Fruit fly (Drosophila melanogaster) whole organism, pupa: Measurements from ENCODE around the gene CG8568.

Source experiments
- CG10348 ChIP-seq: fragments of 200-800 bp; sonication (Bioruptor generic); IDR thresholded peaks from 2 replicates; pipeline ENCODE4 v1.3.6; 2022; ENCODE audit warnings: missing biosample characterization, missing genetic modification characterization
- CG12605 ChIP-seq: fragments of 200-800 bp; sonication (Bioruptor generic); IDR thresholded peaks from 2 replicates; pipeline ENCODE4 v1.3.6; 2022; ENCODE audit warnings: missing biosample characterization, missing genetic modification characterization
- CG13204 ChIP-seq: fragments of 200-800 bp; sonication (Bioruptor generic); optimal IDR thresholded peaks from 2 replicates; lab custom pipeline; 2018; ENCODE audit warnings: missing biosample characterization, mild to moderate bottlenecking, missing genetic modification characterization, moderate library complexity
- CG14655 ChIP-seq: fragments of 200-800 bp; sonication (Bioruptor generic); optimal IDR thresholded peaks from 3 replicates; lab custom pipeline; 2017; ENCODE audit warnings: mild to moderate bottlenecking, missing biosample characterization, missing genetic modification reagents, missing genetic modification characterization
- CG15710 ChIP-seq: fragments of 200-800 bp; sonication (Bioruptor generic); optimal IDR thresholded peaks from 2 replicates; lab custom pipeline; 2018; ENCODE audit warnings: missing biosample characterization, mild to moderate bottlenecking, missing genetic modification characterization, moderate library complexity
- CG17806 ChIP-seq: fragments of 200-800 bp; sonication (Bioruptor generic); optimal IDR thresholded peaks from 2 replicates; lab custom pipeline; 2018; ENCODE audit warnings: missing biosample characterization, mild to moderate bottlenecking, missing genetic modification characterization, moderate library complexity
- CG32121 ChIP-seq: fragments of 200-800 bp; sonication (Bioruptor generic); IDR thresholded peaks from 2 replicates; pipeline ENCODE4 v1.3.6; 2022; ENCODE audit warnings: missing biosample characterization, missing genetic modification characterization
- CG34367 ChIP-seq: fragments of 200-800 bp; sonication (Bioruptor generic); optimal IDR thresholded peaks from 2 replicates; lab custom pipeline; 2018; ENCODE audit warnings: missing biosample characterization, mild to moderate bottlenecking, missing genetic modification characterization
- CG4496 ChIP-seq: fragments of 200-800 bp; sonication (Bioruptor generic); IDR thresholded peaks from 3 replicates; pipeline ENCODE4 v1.3.6; 2022; ENCODE audit warnings: missing biosample characterization, missing genetic modification characterization
- CG8159 ChIP-seq: fragments of 200-800 bp; sonication (Bioruptor generic); optimal IDR thresholded peaks from 3 replicates; lab custom pipeline; 2018; ENCODE audit warnings: missing biosample characterization, mild to moderate bottlenecking, missing genetic modification characterization, moderate library complexity
- CG8301 ChIP-seq: fragments of 200-800 bp; sonication (Bioruptor generic); optimal IDR thresholded peaks from 2 replicates; lab custom pipeline; 2018; ENCODE audit warnings: missing biosample characterization, mild to moderate bottlenecking, missing genetic modification characterization
- CG9948 ChIP-seq: fragments of 200-800 bp; sonication (Bioruptor generic); optimal IDR thresholded peaks from 2 replicates; lab custom pipeline; 2018; ENCODE audit warnings: missing biosample characterization, mild to moderate bottlenecking, missing genetic modification characterization, moderate library complexity
- D1 ChIP-seq: fragments of 200-800 bp; sonication (Bioruptor generic); optimal IDR thresholded peaks from 2 replicates; lab custom pipeline; 2018; ENCODE audit warnings: missing biosample characterization, mild to moderate bottlenecking, missing genetic modification characterization, moderate library complexity
- EcR ChIP-seq: fragments of 200-800 bp; sonication (Bioruptor generic); optimal IDR thresholded peaks from 3 replicates; lab custom pipeline; 2019; ENCODE audit warnings: missing biosample characterization, missing genetic modification characterization, mild to moderate bottlenecking, moderate library complexity, missing genetic modification reagents
- Ets98B ChIP-seq: fragments of 200-800 bp; sonication (Bioruptor generic); IDR thresholded peaks from 2 replicates; pipeline ENCODE4 v1.3.6; 2022; ENCODE audit warnings: missing biosample characterization, missing genetic modification characterization
- Pif1A ChIP-seq: fragments of 200-800 bp; sonication (Bioruptor generic); optimal IDR thresholded peaks from 3 replicates; lab custom pipeline; 2016; ENCODE audit warnings: missing biosample characterization, missing genetic modification characterization
- Pif1B ChIP-seq: fragments of 200-800 bp; sonication (Bioruptor generic); optimal IDR thresholded peaks from 3 replicates; lab custom pipeline; 2016; ENCODE audit warnings: missing biosample characterization, missing genetic modification characterization
- Snoo ChIP-seq: fragments of 200-800 bp; sonication (Bioruptor generic); optimal IDR thresholded peaks from 3 replicates; lab custom pipeline; 2017; ENCODE audit warnings: missing biosample characterization, mild to moderate bottlenecking, missing genetic modification characterization, inconsistent platforms
- fd96Ca ChIP-seq: fragments of 200-800 bp; sonication (Bioruptor generic); IDR thresholded peaks from 3 replicates; pipeline ENCODE4 v1.3.6; 2022; ENCODE audit warnings: missing biosample characterization, missing genetic modification characterization
- gl ChIP-seq: fragments of 200-800 bp; sonication (Bioruptor generic); optimal IDR thresholded peaks from 2 replicates; lab custom pipeline; 2018; ENCODE audit warnings: missing biosample characterization, mild to moderate bottlenecking, missing genetic modification characterization
- rn ChIP-seq: fragments of 200-800 bp; sonication (Bioruptor generic); IDR thresholded peaks from 2 replicates; pipeline ENCODE4 v1.3.6; 2022; ENCODE audit warnings: missing biosample characterization, missing genetic modification characterization

CG8568 gene

DNA sequence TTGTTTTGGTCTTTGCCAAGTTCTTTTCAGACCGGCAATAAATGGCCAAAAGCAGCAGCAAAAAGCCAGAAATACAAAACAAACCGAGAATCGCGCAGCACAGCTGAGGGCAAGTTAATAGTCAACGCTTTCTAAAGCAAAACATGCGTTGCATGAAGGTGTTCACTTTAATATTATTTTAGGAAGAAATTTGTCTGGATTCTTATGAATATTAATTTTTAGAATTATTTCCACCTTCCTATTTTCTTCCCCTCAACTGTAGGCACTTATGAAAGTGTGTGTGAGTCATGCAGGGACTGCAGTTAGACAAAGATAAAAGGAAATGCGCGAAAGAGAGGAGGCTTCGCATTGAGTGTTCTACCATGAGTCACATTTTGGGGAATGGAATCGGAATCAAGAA is 38.8 kb upstream of the CG8568 start:
- TF ChIP-seq EcR (GFP tag; lab: Kevin White, UChicago) (no peak), D1 (peak; percentile 16), CG34367 (peak; percentile 72), CG4496 (GFP tag; lab: Robert Waterston, UW) (peak; percentile 93), CG8301 (peak; percentile 85), CG14655 (GFP tag; lab: Kevin White, UChicago) (peak; percentile 88), fd96Ca (peak; percentile 90), rn (GFP tag; lab: Robert Waterston, UW) (peak; percentile 73), Snoo (tag; lab: Kevin White, UChicago) (peak; percentile 93), Pif1A (GFP tag; lab: Kevin White, UChicago) (peak; percentile 89), CG10348 (GFP tag; lab: Robert Waterston, UW) (no peak), CG32121 (GFP tag; lab: Robert Waterston, UW) (peak; percentile 83), Ets98B (GFP tag; lab: Robert Waterston, UW) (peak; percentile 84), CG8159 (tag; lab: Kevin White, UChicago) (peak; percentile 76), gl (tag; lab: Kevin White, UChicago) (peak; percentile 66), CG17806 (peak; percentile 80), Pif1B (GFP tag; lab: Kevin White, UChicago) (peak; percentile 89), CG9948 (peak; percentile 81), CG12605 (GFP tag; lab: Robert Waterston, UW) (peak; percentile 88), CG13204 (GFP tag; lab: Kevin White, UChicago) (peak; percentile 42), CG15710 (peak; percentile 82)

DNA sequence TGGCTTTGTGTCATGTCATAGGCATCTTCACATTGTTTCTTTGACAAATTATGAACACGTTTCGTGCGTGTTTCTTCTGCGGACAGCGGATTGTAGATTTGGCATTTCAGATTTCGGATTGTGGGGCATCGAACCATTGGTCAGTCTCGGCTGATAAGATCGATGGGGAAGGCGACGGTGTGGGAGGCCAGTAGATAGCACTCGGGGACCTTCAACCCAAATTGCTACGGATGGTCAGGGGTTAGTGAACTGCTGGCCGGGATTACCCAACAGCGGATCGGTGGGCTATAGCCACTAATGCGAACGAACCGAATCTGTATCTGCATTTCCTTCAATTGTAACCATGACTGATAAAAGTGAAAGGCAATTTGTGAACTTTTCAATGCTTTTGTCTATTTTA is 38.1 kb upstream of the CG8568 start:
- TF ChIP-seq CG14655 (GFP tag; lab: Kevin White, UChicago) (no peak), Pif1B (GFP tag; lab: Kevin White, UChicago) (no peak), CG8159 (tag; lab: Kevin White, UChicago) (no peak), Ets98B (GFP tag; lab: Robert Waterston, UW) (no peak), D1 (no peak), CG15710 (no peak), CG9948 (no peak), Pif1A (GFP tag; lab: Kevin White, UChicago) (no peak), CG34367 (no peak), CG4496 (GFP tag; lab: Robert Waterston, UW) (no peak), rn (GFP tag; lab: Robert Waterston, UW) (no peak), CG13204 (GFP tag; lab: Kevin White, UChicago) (no peak), CG10348 (GFP tag; lab: Robert Waterston, UW) (no peak), gl (tag; lab: Kevin White, UChicago) (no peak), CG32121 (GFP tag; lab: Robert Waterston, UW) (no peak), CG17806 (no peak), Snoo (tag; lab: Kevin White, UChicago) (no peak), fd96Ca (no peak), EcR (GFP tag; lab: Kevin White, UChicago) (no peak)
- TF ChIP-seq, all 21 proteins: peak for 0

DNA sequence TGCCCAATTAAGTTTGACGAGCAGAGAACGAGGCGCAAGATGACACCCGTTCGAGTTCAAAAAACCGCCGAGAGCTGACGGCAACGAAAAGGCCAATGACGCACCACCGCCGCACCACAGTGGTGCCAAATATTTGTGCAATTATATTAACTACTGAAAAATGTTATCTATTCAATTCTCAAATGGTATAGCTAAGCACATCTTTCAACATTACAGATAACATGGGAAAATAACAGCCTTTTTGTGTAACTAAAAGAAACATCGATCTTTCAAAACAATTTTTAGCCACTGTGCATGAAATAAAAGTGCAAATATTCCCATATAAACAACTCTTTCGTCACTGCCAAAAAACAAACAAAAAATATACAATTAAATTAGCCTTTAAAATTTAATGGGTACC is 37.5 kb upstream of the CG8568 start:
- TF ChIP-seq CG8301 (no peak), CG9948 (no peak), Pif1A (GFP tag; lab: Kevin White, UChicago) (peak; percentile 67), CG15710 (peak; percentile 8), CG14655 (GFP tag; lab: Kevin White, UChicago) (peak; percentile 7), CG34367 (no peak), CG17806 (peak; percentile 48), CG32121 (GFP tag; lab: Robert Waterston, UW) (peak; percentile 28; the same call in 1 of the 2 replicates), CG13204 (GFP tag; lab: Kevin White, UChicago) (no peak), rn (GFP tag; lab: Robert Waterston, UW) (no peak), Pif1B (GFP tag; lab: Kevin White, UChicago) (peak; percentile 33), gl (tag; lab: Kevin White, UChicago) (no peak), Snoo (tag; lab: Kevin White, UChicago) (peak; percentile 74), fd96Ca (no peak), CG10348 (GFP tag; lab: Robert Waterston, UW) (no peak), Ets98B (GFP tag; lab: Robert Waterston, UW) (no peak), EcR (GFP tag; lab: Kevin White, UChicago) (no peak), CG12605 (GFP tag; lab: Robert Waterston, UW) (no peak), D1 (no peak), CG4496 (GFP tag; lab: Robert Waterston, UW) (peak; percentile 37; the same call in 1 of the 3 replicates), CG8159 (tag; lab: Kevin White, UChicago) (peak; percentile 36)

DNA sequence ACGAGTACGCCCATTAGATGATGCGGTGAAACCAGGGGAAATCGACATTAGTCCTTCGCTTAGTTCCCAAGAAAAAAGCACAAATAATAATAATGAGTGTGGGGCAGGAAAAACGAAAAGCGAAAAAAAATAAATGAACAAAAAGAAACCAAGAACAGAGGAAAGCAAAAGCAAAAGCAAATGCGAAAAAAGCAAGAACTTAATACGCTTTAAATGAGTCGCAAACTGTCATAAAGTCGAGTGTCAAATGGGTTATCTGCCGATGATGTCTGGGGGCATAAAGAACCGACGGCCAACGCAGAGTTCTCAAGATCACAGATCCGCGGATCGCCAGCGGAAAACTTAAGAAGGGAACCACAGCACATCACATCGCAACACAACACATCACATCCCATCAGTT is 36.1 kb upstream of the CG8568 start:
- TF ChIP-seq CG10348 (GFP tag; lab: Robert Waterston, UW) (no peak), CG12605 (GFP tag; lab: Robert Waterston, UW) (peak; percentile 85), fd96Ca (no peak), Ets98B (GFP tag; lab: Robert Waterston, UW) (no peak), D1 (no peak), Pif1B (GFP tag; lab: Kevin White, UChicago) (peak; percentile 28), Snoo (tag; lab: Kevin White, UChicago) (no peak), CG8159 (tag; lab: Kevin White, UChicago) (peak; percentile 50), CG34367 (peak; percentile 66), gl (tag; lab: Kevin White, UChicago) (peak; percentile 81), Pif1A (GFP tag; lab: Kevin White, UChicago) (peak; percentile 24), CG17806 (peak; percentile 32), CG32121 (GFP tag; lab: Robert Waterston, UW) (no peak), EcR (GFP tag; lab: Kevin White, UChicago) (peak; percentile 83), rn (GFP tag; lab: Robert Waterston, UW) (no peak), CG15710 (peak; percentile 65), CG4496 (GFP tag; lab: Robert Waterston, UW) (peak; percentile 48; the same call in 1 of the 3 replicates), CG14655 (GFP tag; lab: Kevin White, UChicago) (peak; percentile 63), CG13204 (GFP tag; lab: Kevin White, UChicago) (peak; percentile 83), CG9948 (peak; percentile 12), CG8301 (peak; percentile 43)
- TF ChIP-seq, all 21 proteins: peak for 14
